Fruit fly (Drosophila melanogaster) whole organism: Measurements from ENCODE around the gene defl.

Experiments
- psq ChIP-seq: fragments of >200 bp; optimal IDR thresholded peaks from 2 replicates; lab custom pipeline; 2017
- usp ChIP-seq: fragments of >200 bp; optimal IDR thresholded peaks from 2 replicates; lab custom pipeline; 2017; ENCODE audit warnings: missing biosample characterization, missing genetic modification characterization, mixed read lengths

DNA sequence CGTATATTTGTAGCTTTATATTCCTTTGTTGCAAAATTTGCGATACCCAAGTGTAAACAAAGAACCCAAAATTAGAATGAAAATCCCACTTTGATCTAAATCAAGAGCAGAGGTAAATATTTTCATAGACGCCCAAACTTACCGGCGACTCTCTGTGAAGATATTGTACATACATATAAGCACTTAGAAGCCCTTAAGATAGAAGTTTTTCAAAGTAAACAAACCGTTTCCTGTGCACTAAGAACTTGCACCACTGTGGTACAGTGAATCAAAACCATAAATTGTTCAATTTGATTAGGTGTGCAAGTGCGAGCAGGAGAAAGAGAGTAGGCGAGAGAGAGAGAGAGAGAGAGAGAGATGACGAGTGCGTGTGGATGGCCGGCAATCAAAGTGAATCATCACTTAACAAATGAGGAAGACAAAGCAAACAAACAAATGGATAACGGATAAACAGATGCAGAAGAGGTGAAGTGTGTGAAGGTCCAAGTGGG lies 45.2 kb upstream of the defl start:
- no peak for TF ChIP-seq usp (GFP tag; lab: Kevin White, UChicago)
- no peak for TF ChIP-seq psq (lab: Kevin White, UChicago)
